Fruit fly (Drosophila melanogaster) whole organism, wandering third instar larva: ENCODE measurements around the gene CG14982.

Experiments
- Abd-B ChIP-seq: fragments of >200 bp; optimal IDR thresholded peaks from 2 replicates; lab custom pipeline; 2017; ENCODE audit warnings: missing biosample characterization, missing genetic modification characterization
- CG32264 ChIP-seq: fragments of 200-800 bp; sonication (Bioruptor generic); optimal IDR thresholded peaks from 2 replicates; lab custom pipeline; 2016; ENCODE audit warnings: missing biosample characterization, missing genetic modification characterization
- CG9705 ChIP-seq: fragments of 200-800 bp; sonication (Bioruptor generic); optimal IDR thresholded peaks from 2 replicates; lab custom pipeline; 2018; ENCODE audit warnings: missing biosample characterization, mild to moderate bottlenecking, missing genetic modification characterization
- CrebA ChIP-seq: fragments of 200-800 bp; sonication (Bioruptor generic); optimal IDR thresholded peaks from 2 replicates; lab custom pipeline; 2016; ENCODE audit warnings: missing biosample characterization, mild to moderate bottlenecking, missing genetic modification characterization, borderline replicate concordance
- Dfd ChIP-seq: fragments of >200 bp; optimal IDR thresholded peaks from 2 replicates; lab custom pipeline; 2017; ENCODE audit warnings: missing biosample characterization, missing genetic modification characterization
- Dif ChIP-seq: fragments of 200-275, 200-300 bp; sonication (Bioruptor generic); optimal IDR thresholded peaks from 2 replicates; lab custom pipeline; 2018; ENCODE audit warnings: missing biosample characterization, missing genetic modification characterization; ENCODE audit not compliant: partially characterized antibody
- GATAd ChIP-seq: sonication (Bioruptor generic); optimal IDR thresholded peaks from 2 replicates; lab custom pipeline; 2016; ENCODE audit warnings: missing biosample characterization, missing genetic modification characterization
- HLH106 ChIP-seq: fragments of 200-800 bp; optimal IDR thresholded peaks from 3 replicates; lab custom pipeline; 2019; ENCODE audit warnings: missing biosample characterization, mild to moderate bottlenecking, missing genetic modification characterization, moderate library complexity
- Hnf4 ChIP-seq: fragments of 200-800 bp; sonication (Bioruptor generic); optimal IDR thresholded peaks from 2 replicates; lab custom pipeline; 2016; ENCODE audit warnings: missing biosample characterization, mild to moderate bottlenecking, missing genetic modification characterization
- Hr78 ChIP-seq: fragments of >200 bp; optimal IDR thresholded peaks from 2 replicates; lab custom pipeline; 2017; ENCODE audit warnings: missing biosample characterization, missing genetic modification characterization
- Hr83 ChIP-seq: fragments of 200-300 bp; sonication (Bioruptor generic); optimal IDR thresholded peaks from 2 replicates; lab custom pipeline; 2016; ENCODE audit warnings: missing biosample characterization, mild to moderate bottlenecking, missing genetic modification characterization, moderate library complexity; ENCODE audit not compliant: poor library complexity, severe bottlenecking
- Jra ChIP-seq: sonication (Bioruptor generic); optimal IDR thresholded peaks from 2 replicates; lab custom pipeline; 2016; ENCODE audit warnings: missing biosample characterization, missing genetic modification characterization
- Mio ChIP-seq: sonication (Bioruptor generic); optimal IDR thresholded peaks from 2 replicates; lab custom pipeline; 2016; ENCODE audit warnings: missing biosample characterization, missing genetic modification characterization
- Myc ChIP-seq: fragments of >200 bp; optimal IDR thresholded peaks from 2 replicates; lab custom pipeline; 2017
- N ChIP-seq: fragments of >200 bp; optimal IDR thresholded peaks from 2 replicates; lab custom pipeline; 2018; ENCODE audit warnings: missing biosample characterization, missing external identifiers, missing genetic modification characterization
- OdsH ChIP-seq: fragments of 200-800 bp; sonication (Bioruptor generic); optimal IDR thresholded peaks from 2 replicates; lab custom pipeline; 2016; ENCODE audit warnings: missing biosample characterization, mild to moderate bottlenecking, missing genetic modification characterization
- Rel ChIP-seq, 2 experiments: fragments of 200-800 bp; sonication (Bioruptor generic) in 1 of 2; optimal IDR thresholded peaks; 2 replicates in 1 of 2; 3 replicates in 1 of 2; lab custom pipeline; 2016 to 2019; ENCODE audit warnings: mild to moderate bottlenecking in 2 of 2, missing biosample characterization in 2 of 2, missing genetic modification characterization in 2 of 2, moderate library complexity in 1 of 2
- Sp1 ChIP-seq: fragments of 200-800 bp; sonication (Bioruptor generic); optimal IDR thresholded peaks from 3 replicates; lab custom pipeline; 2019; ENCODE audit warnings: missing biosample characterization, mild to moderate bottlenecking, missing genetic modification characterization, moderate library complexity
- Vsx2 ChIP-seq: fragments of 200-300, 225-300 bp; sonication (Bioruptor generic); optimal IDR thresholded peaks from 2 replicates; lab custom pipeline; 2018; ENCODE audit warnings: missing biosample characterization, missing genetic modification characterization; ENCODE audit not compliant: partially characterized antibody
- br ChIP-seq: fragments of 200-800 bp; sonication (Bioruptor generic); optimal IDR thresholded peaks from 2 replicates; lab custom pipeline; 2016; ENCODE audit warnings: missing biosample characterization, missing genetic modification characterization
- brk ChIP-seq: fragments of 200-800 bp; sonication (Bioruptor generic); optimal IDR thresholded peaks from 2 replicates; lab custom pipeline; 2016; ENCODE audit warnings: missing biosample characterization, mild to moderate bottlenecking, missing genetic modification characterization
- dmrt93B ChIP-seq: fragments of 200-800 bp; sonication (Bioruptor generic); optimal IDR thresholded peaks from 2 replicates; lab custom pipeline; 2018; ENCODE audit warnings: missing biosample characterization, mild to moderate bottlenecking, missing genetic modification characterization
- dsf ChIP-seq: sonication (Bioruptor generic); optimal IDR thresholded peaks from 2 replicates; lab custom pipeline; 2016; ENCODE audit warnings: missing biosample characterization, missing genetic modification characterization, borderline replicate concordance
- ey ChIP-seq: fragments of 200-800 bp; sonication (Bioruptor generic); optimal IDR thresholded peaks from 2 replicates; lab custom pipeline; 2016; ENCODE audit warnings: missing biosample characterization, missing genetic modification characterization
- foxo ChIP-seq, 2 experiments: fragments of 200-800 bp; sonication (Bioruptor generic); optimal IDR thresholded peaks; 2 replicates in 1 of 2; 3 replicates in 1 of 2; lab custom pipeline; 2016 to 2017; ENCODE audit warnings: missing biosample characterization in 2 of 2, missing genetic modification characterization in 2 of 2
- fru ChIP-seq: fragments of 200-800 bp; sonication (Bioruptor generic); optimal IDR thresholded peaks from 3 replicates; lab custom pipeline; 2016; ENCODE audit warnings: missing biosample characterization, mild to moderate bottlenecking, missing genetic modification characterization
- h ChIP-seq: fragments of 200-800 bp; sonication (Bioruptor generic); optimal IDR thresholded peaks from 3 replicates; lab custom pipeline; 2016; ENCODE audit warnings: missing biosample characterization, mild to moderate bottlenecking, missing genetic modification characterization
- jim ChIP-seq: fragments of 175-275, 200-325 bp; sonication (Bioruptor generic); optimal IDR thresholded peaks from 2 replicates; lab custom pipeline; 2016; ENCODE audit warnings: missing biosample characterization, mild to moderate bottlenecking, missing genetic modification characterization
- lola ChIP-seq: fragments of >200 bp; optimal IDR thresholded peaks from 2 replicates; lab custom pipeline; 2017; ENCODE audit warnings: missing biosample characterization, missing genetic modification characterization
- pan ChIP-seq: fragments of >200 bp; optimal IDR thresholded peaks from 2 replicates; lab custom pipeline; 2017
- psq ChIP-seq: fragments of 200-800 bp; sonication (Bioruptor generic); optimal IDR thresholded peaks from 3 replicates; lab custom pipeline; 2017; ENCODE audit warnings: missing biosample characterization, mild to moderate bottlenecking, missing genetic modification characterization, moderate library complexity
- rgr ChIP-seq: fragments of 200-800 bp; sonication (Bioruptor generic); optimal IDR thresholded peaks from 3 replicates; lab custom pipeline; 2016; ENCODE audit warnings: missing biosample characterization, mild to moderate bottlenecking, missing genetic modification characterization
- sage ChIP-seq: fragments of 200-800 bp; sonication (Bioruptor generic); optimal IDR thresholded peaks from 2 replicates; lab custom pipeline; 2016; ENCODE audit warnings: missing biosample characterization, mild to moderate bottlenecking, missing genetic modification characterization
- sv ChIP-seq: fragments of 200-800 bp; sonication (Bioruptor generic); optimal IDR thresholded peaks from 3 replicates; lab custom pipeline; 2016; ENCODE audit warnings: missing biosample characterization, missing genetic modification characterization
- tai ChIP-seq: sonication (Bioruptor generic); optimal IDR thresholded peaks from 2 replicates; lab custom pipeline; 2016; ENCODE audit warnings: missing biosample characterization, missing genetic modification characterization
- usp ChIP-seq: fragments of >200 bp; optimal IDR thresholded peaks from 2 replicates; lab custom pipeline; 2017; ENCODE audit warnings: missing biosample characterization, missing genetic modification characterization
- woc ChIP-seq: sonication (Bioruptor generic); optimal IDR thresholded peaks from 2 replicates; lab custom pipeline; 2016; ENCODE audit warnings: missing biosample characterization, mild to moderate bottlenecking, missing genetic modification characterization

CG14982 gene

dm6 chr3L:3925487-3925886 is 17.0 kb upstream of the CG14982 start:
- TF ChIP-seq br (GFP tag; lab: Kevin White, UChicago) (no peak), CrebA (GFP tag; lab: Kevin White, UChicago) (no peak), Rel (GFP tag; optimal IDR thresholded peaks at IDR 0.05; lab: Kevin White, UChicago) (no peak), Rel (tag; optimal IDR thresholded peaks at IDR 0.05; lab: Kevin White, UChicago) (peak; percentile 16), Vsx2 (no peak)

dm6 chr3L:3926191-3926765 is 16.2 kb upstream of the CG14982 start:
- TF ChIP-seq psq (GFP tag; lab: Kevin White, UChicago) (peak; percentile 72), Rel (GFP tag; optimal IDR thresholded peaks at IDR 0.05; lab: Kevin White, UChicago) (no peak), Rel (tag; optimal IDR thresholded peaks at IDR 0.05; lab: Kevin White, UChicago) (peak; percentile 69), brk (GFP tag; lab: Kevin White, UChicago) (no peak), sage (GFP tag; lab: Kevin White, UChicago) (peak; percentile 6), ey (GFP tag; lab: Kevin White, UChicago) (no peak)

dm6 chr3L:3927462-3927861 is 15.0 kb upstream of the CG14982 start:
- TF ChIP-seq OdsH (GFP tag; lab: Kevin White, UChicago) (no peak), GATAd (no peak), psq (GFP tag; lab: Kevin White, UChicago) (no peak), CrebA (GFP tag; lab: Kevin White, UChicago) (no peak), Jra (GFP tag; lab: Kevin White, UChicago) (no peak), woc (no peak), h (GFP tag; lab: Kevin White, UChicago) (no peak), br (GFP tag; lab: Kevin White, UChicago) (no peak), Sp1 (GFP tag; lab: Kevin White, UChicago) (no peak), lola (GFP tag; lab: Kevin White, UChicago) (no peak), usp (no peak), dmrt93B (GFP tag; lab: Kevin White, UChicago) (no peak), Hr83 (GFP tag; lab: Kevin White, UChicago) (no peak), fru (GFP tag; lab: Kevin White, UChicago) (no peak), sage (GFP tag; lab: Kevin White, UChicago) (no peak), brk (GFP tag; lab: Kevin White, UChicago) (no peak)

dm6 chr3L:3928205-3928942 is 14.1 kb upstream of the CG14982 start:
- TF ChIP-seq usp (no peak), Jra (GFP tag; lab: Kevin White, UChicago) (peak; percentile 84), N (GFP tag; lab: Kevin White, UChicago) (no peak), Hr78 (GFP tag; lab: Kevin White, UChicago) (no peak), rgr (GFP tag; lab: Kevin White, UChicago) (peak; percentile 97), Hr83 (GFP tag; lab: Kevin White, UChicago) (peak; percentile 70), CG9705 (peak; percentile 78), pan (lab: Kevin White, UChicago) (no peak), Mio (GFP tag; lab: Kevin White, UChicago) (peak; percentile 71), Vsx2 (no peak), Dif (no peak), fru (GFP tag; lab: Kevin White, UChicago) (peak; percentile 93), lola (GFP tag; lab: Kevin White, UChicago) (no peak), Dfd (no peak), tai (GFP tag; lab: Kevin White, UChicago) (peak; percentile 87), CrebA (GFP tag; lab: Kevin White, UChicago) (peak; percentile 77), Sp1 (GFP tag; lab: Kevin White, UChicago) (peak; percentile 91), HLH106 (tag; lab: Kevin White, UChicago) (peak; percentile 92), Hnf4 (peak; percentile 92), sage (GFP tag; lab: Kevin White, UChicago) (peak; percentile 79), GATAd (peak; percentile 84), foxo (GFP tag; optimal IDR thresholded peaks at IDR 0.05; lab: Kevin White, UChicago) (peak; percentile 37 to 95), woc (peak; percentile 57), ey (GFP tag; lab: Kevin White, UChicago) (peak; percentile 97), sv (GFP tag; lab: Kevin White, UChicago) (peak; percentile 88), psq (GFP tag; lab: Kevin White, UChicago) (peak; percentile 89), CG32264 (GFP tag; lab: Kevin White, UChicago) (peak; percentile 75), jim (peak; percentile 24), Rel (GFP tag; optimal IDR thresholded peaks at IDR 0.05; lab: Kevin White, UChicago) (peak; percentile 58), Rel (tag; optimal IDR thresholded peaks at IDR 0.05; lab: Kevin White, UChicago) (peak; percentile 74), brk (GFP tag; lab: Kevin White, UChicago) (peak; percentile 85), dmrt93B (GFP tag; lab: Kevin White, UChicago) (peak; percentile 79), br (GFP tag; lab: Kevin White, UChicago) (peak; percentile 94), h (GFP tag; lab: Kevin White, UChicago) (peak; percentile 97), Myc (no peak), Abd-B (GFP tag; lab: Kevin White, UChicago) (no peak), dsf (GFP tag; lab: Kevin White, UChicago) (peak; percentile 74), OdsH (GFP tag; lab: Kevin White, UChicago) (peak; percentile 95)
